Worm (Caenorhabditis elegans) whole organism, L2 larva: ENCODE measurements around the gene C50B6.9.
A peak's percentile ranks its signal among the peaks of the same experiment; 100 is the strongest.

Experiments
- C34F6.9 ChIP-seq: fragments of 150-350 bp; optimal IDR thresholded peaks from 2 replicates; lab custom pipeline; 2014; ENCODE audit warnings: missing biosample characterization, missing genetic modification characterization
- F13H6.1 ChIP-seq: sonication (generic microtip); optimal IDR thresholded peaks from 2 replicates; lab custom pipeline; 2016; ENCODE audit warnings: missing genetic modification characterization, missing compliant biosample characterization
- Y55F3AM.14 ChIP-seq: fragments of 200-800 bp; sonication (Bioruptor generic); optimal IDR thresholded peaks from 2 replicates; lab custom pipeline; 2018; ENCODE audit warnings: mild to moderate bottlenecking, missing genetic modification characterization, missing compliant biosample characterization
- ZK546.5 ChIP-seq: sonication (generic microtip); optimal IDR thresholded peaks from 2 replicates; lab custom pipeline; 2017; ENCODE audit warnings: missing biosample characterization, missing genetic modification characterization
- alr-1 ChIP-seq: fragments of 150-350 bp; optimal IDR thresholded peaks from 2 replicates; lab custom pipeline; 2014; ENCODE audit warnings: missing biosample characterization, missing genetic modification characterization
- aly-2 ChIP-seq: fragments of 150-350 bp; optimal IDR thresholded peaks from 2 replicates; lab custom pipeline; 2014; ENCODE audit warnings: missing biosample characterization, missing genetic modification characterization
- ama-1 ChIP-seq: fragments of 150-350 bp; optimal IDR thresholded peaks from 2 replicates; lab custom pipeline; 2018; ENCODE audit warnings: inconsistent platforms
- blmp-1 ChIP-seq: sonication (generic microtip); optimal IDR thresholded peaks from 2 replicates; lab custom pipeline; 2017; ENCODE audit warnings: missing genetic modification characterization, mild to moderate bottlenecking, missing compliant biosample characterization, antibody characterized with exemption, moderate library complexity; ENCODE audit not compliant: insufficient read depth
- ceh-16 ChIP-seq: fragments of 150-350 bp; optimal IDR thresholded peaks from 2 replicates; lab custom pipeline; 2014; ENCODE audit warnings: missing biosample characterization, missing genetic modification characterization
- ceh-82 ChIP-seq: fragments of 150-350 bp; optimal IDR thresholded peaks from 2 replicates; lab custom pipeline; 2014; ENCODE audit warnings: missing biosample characterization, missing genetic modification characterization
- dmd-4 ChIP-seq: sonication (generic microtip); optimal IDR thresholded peaks from 2 replicates; lab custom pipeline; 2017; ENCODE audit warnings: missing biosample characterization, missing genetic modification characterization
- elt-1 ChIP-seq: fragments of 150-350 bp; optimal IDR thresholded peaks from 2 replicates; lab custom pipeline; 2014; ENCODE audit warnings: missing biosample characterization, missing genetic modification characterization
- fos-1 ChIP-seq: fragments of 150-350 bp; optimal IDR thresholded peaks from 2 replicates; lab custom pipeline; 2014; ENCODE audit warnings: missing biosample characterization, missing genetic modification characterization
- gmeb-1 ChIP-seq: fragments of 150-350 bp; optimal IDR thresholded peaks from 2 replicates; lab custom pipeline; 2014; ENCODE audit warnings: missing biosample characterization, missing genetic modification characterization
- lin-39 ChIP-seq: fragments of 150-350 bp; optimal IDR thresholded peaks from 2 replicates; lab custom pipeline; 2014; ENCODE audit warnings: missing biosample characterization, missing genetic modification reagents, missing genetic modification characterization
- lsy-2 ChIP-seq, 2 experiments: fragments of 150-350 bp in 1 of 2; sonication (generic microtip) in 1 of 2; optimal IDR thresholded peaks; 2 replicates each; lab custom pipeline; 2014 to 2017; ENCODE audit warnings: missing biosample characterization in 2 of 2, missing genetic modification characterization in 2 of 2
- mab-5 ChIP-seq: fragments of 150-350 bp; optimal IDR thresholded peaks from 2 replicates; lab custom pipeline; 2014; ENCODE audit warnings: missing biosample characterization, missing genetic modification characterization
- mbf-1 ChIP-seq: sonication (generic microtip); optimal IDR thresholded peaks from 2 replicates; lab custom pipeline; 2017; ENCODE audit warnings: missing biosample characterization, missing genetic modification characterization
- mdl-1 ChIP-seq, 2 experiments: fragments of 150-350 bp in 1 of 2; sonication (generic microtip) in 1 of 2; optimal IDR thresholded peaks; 2 replicates each; lab custom pipeline; 2017; ENCODE audit warnings: missing biosample characterization in 2 of 2, missing genetic modification characterization in 2 of 2
- nhr-10 ChIP-seq: sonication (generic microtip); optimal IDR thresholded peaks from 2 replicates; lab custom pipeline; 2017; ENCODE audit warnings: missing biosample characterization, missing genetic modification characterization
- nhr-11 ChIP-seq: fragments of 150-350 bp; optimal IDR thresholded peaks from 2 replicates; lab custom pipeline; 2014; ENCODE audit warnings: missing biosample characterization, missing genetic modification characterization
- nhr-12 ChIP-seq: fragments of 150-350 bp; optimal IDR thresholded peaks from 2 replicates; lab custom pipeline; 2014; ENCODE audit warnings: missing biosample characterization, missing genetic modification characterization
- nhr-129 ChIP-seq: fragments of 150-350 bp; optimal IDR thresholded peaks from 2 replicates; lab custom pipeline; 2014; ENCODE audit warnings: missing biosample characterization, missing genetic modification characterization
- nhr-21 ChIP-seq: fragments of 150-350 bp; optimal IDR thresholded peaks from 2 replicates; lab custom pipeline; 2014; ENCODE audit warnings: missing biosample characterization, missing genetic modification characterization
- nhr-23 ChIP-seq: fragments of 150-350 bp; optimal IDR thresholded peaks from 2 replicates; lab custom pipeline; 2014; ENCODE audit warnings: missing biosample characterization, missing genetic modification reagents, missing genetic modification characterization
- nhr-25 ChIP-seq: fragments of 150-350 bp; sonication (generic microtip); optimal IDR thresholded peaks from 3 replicates; lab custom pipeline; 2014; ENCODE audit warnings: missing biosample characterization, missing genetic modification characterization
- peb-1 ChIP-seq: fragments of 150-350 bp; optimal IDR thresholded peaks from 2 replicates; lab custom pipeline; 2014; ENCODE audit warnings: missing biosample characterization, missing genetic modification characterization
- sem-4 ChIP-seq: fragments of 150-350 bp; optimal IDR thresholded peaks from 2 replicates; lab custom pipeline; 2014; ENCODE audit warnings: missing biosample characterization, missing genetic modification reagents, missing genetic modification characterization
- skn-1 ChIP-seq: sonication (generic microtip); optimal IDR thresholded peaks from 2 replicates; lab custom pipeline; 2017; ENCODE audit warnings: missing biosample characterization, missing genetic modification characterization
- sma-9 ChIP-seq, 2 experiments: fragments of 150-350 bp in 1 of 2; sonication (generic microtip) in 1 of 2; optimal IDR thresholded peaks; 2 replicates each; lab custom pipeline; 2014 to 2016; ENCODE audit warnings: missing genetic modification characterization in 2 of 2, mild to moderate bottlenecking in 1 of 2, missing biosample characterization in 1 of 2, missing compliant biosample characterization in 1 of 2, missing genetic modification reagents in 1 of 2, moderate library complexity in 1 of 2
- snpc-4 ChIP-seq: fragments of 150-350 bp; optimal IDR thresholded peaks from 2 replicates; lab custom pipeline; 2014; ENCODE audit warnings: missing biosample characterization, missing genetic modification characterization
- unc-39 ChIP-seq: fragments of 150-350 bp; optimal IDR thresholded peaks from 2 replicates; lab custom pipeline; 2014; ENCODE audit warnings: missing biosample characterization, missing genetic modification characterization
- zag-1 ChIP-seq: fragments of 150-350 bp; optimal IDR thresholded peaks from 2 replicates; lab custom pipeline; 2014; ENCODE audit warnings: missing biosample characterization, missing genetic modification characterization
- ztf-11 ChIP-seq: sonication (generic microtip); optimal IDR thresholded peaks from 2 replicates; lab custom pipeline; 2017; ENCODE audit warnings: missing biosample characterization, missing genetic modification characterization
- ztf-4 ChIP-seq: fragments of 150-350 bp; optimal IDR thresholded peaks from 2 replicates; lab custom pipeline; 2014; ENCODE audit warnings: missing biosample characterization, missing genetic modification characterization

Gene C50B6.9

DNA sequence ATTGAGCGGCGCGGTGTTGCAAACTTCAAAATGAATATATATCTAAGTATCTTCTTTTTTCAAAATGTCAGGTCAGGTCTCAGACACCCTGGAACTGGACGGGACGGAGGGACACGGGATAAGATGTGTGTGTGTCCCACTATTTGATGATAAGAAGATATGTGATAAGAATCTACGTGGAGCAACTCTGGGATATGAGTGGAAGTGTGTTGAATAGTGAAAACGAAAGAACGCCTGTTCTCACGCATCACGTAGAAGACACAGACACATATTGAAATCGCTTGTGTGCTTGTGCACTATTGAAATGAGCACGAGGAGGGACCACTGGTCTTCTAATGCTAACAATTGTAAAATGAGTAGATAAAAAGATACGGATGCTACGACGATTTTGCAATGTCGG is 40.3 kb upstream of the C50B6.9 start, which contains the start of gene uig-1:
Gene uig-1, minus strand, starts transcription at position 120 of the 400 bp plus-strand sequence.
- TF ChIP-seq nhr-10 (tag; lab: Kevin White, UChicago): no peak
- TF ChIP-seq F13H6.1 (tag; lab: Kevin White, UChicago): peak; percentile 22
- peak; percentile 14 for TF ChIP-seq sma-9 (GFP tag; optimal IDR thresholded peaks at IDR 0.05; lab: Kevin White, UChicago)
- no peak for TF ChIP-seq sma-9 (tag; optimal IDR thresholded peaks at IDR 0.05; lab: Kevin White, UChicago)
- TF ChIP-seq dmd-4 (tag; lab: Kevin White, UChicago): no peak
- TF ChIP-seq peb-1 (tag; lab: Kevin White, UChicago): no peak
- TF ChIP-seq alr-1 (tag; lab: Kevin White, UChicago): no peak
- TF ChIP-seq ceh-16 (tag; lab: Kevin White, UChicago): no peak
- TF ChIP-seq mab-5 (tag; lab: Kevin White, UChicago): no peak
- TF ChIP-seq lin-39 (tag; lab: Kevin White, UChicago): no peak
- TF ChIP-seq C34F6.9 (tag; lab: Kevin White, UChicago): peak; percentile 16
- no peak for TF ChIP-seq aly-2
- no peak for TF ChIP-seq zag-1 (tag; lab: Kevin White, UChicago)
- TF ChIP-seq lsy-2 (tag; optimal IDR thresholded peaks at IDR 0.05; lab: Kevin White, UChicago): peak in 1 of 2 experiments; percentile 16
- TF ChIP-seq nhr-11 (tag; lab: Kevin White, UChicago): no peak
- no peak for TF ChIP-seq elt-1 (tag; lab: Kevin White, UChicago)
- TF ChIP-seq nhr-129 (tag; lab: Kevin White, UChicago): peak; percentile 24
- no peak for TF ChIP-seq unc-39 (tag; lab: Kevin White, UChicago)
- no peak for TF ChIP-seq ceh-82
- TF ChIP-seq ama-1: no peak
- TF ChIP-seq, all 48 proteins: peak for 5

DNA sequence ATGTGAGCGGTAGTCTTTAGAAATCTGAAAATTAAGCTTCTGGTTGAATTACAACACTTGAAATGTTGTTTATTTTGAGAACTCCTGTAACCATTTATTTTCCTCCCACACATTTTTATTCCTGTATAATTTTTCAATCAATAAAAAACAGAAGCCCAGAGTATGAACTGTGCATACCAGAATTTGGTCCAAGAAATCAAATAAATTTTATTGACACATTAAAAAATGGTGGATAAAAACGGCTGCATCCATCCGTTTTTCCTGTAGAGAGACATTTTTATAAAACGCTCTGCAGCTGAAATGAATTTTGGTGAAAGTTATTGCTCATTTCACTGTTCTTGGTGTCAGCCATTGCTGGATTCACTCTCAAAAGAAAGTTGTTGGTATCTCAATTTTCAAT is 38.9 kb upstream of the C50B6.9 start, which contains the start of gene C26E1.1:
Gene C26E1.1, plus strand, starts transcription at position 301 of the 400 bp plus-strand sequence.
- TF ChIP-seq skn-1 (no peak), ama-1 (no peak), nhr-25 (tag; lab: Kevin White, UChicago) (no peak), nhr-23 (tag; lab: Kevin White, UChicago) (no peak), lin-39 (tag; lab: Kevin White, UChicago) (no peak), gmeb-1 (tag; lab: Kevin White, UChicago) (no peak), alr-1 (tag; lab: Kevin White, UChicago) (no peak), mab-5 (tag; lab: Kevin White, UChicago) (no peak)

- TF ChIP-seq nhr-129 (tag; lab: Kevin White, UChicago) (peak; percentile 56), snpc-4 (tag; lab: Kevin White, UChicago) (no peak)
Measured at ce11 chrV:13298706-13299105, 37.5 kb upstream of the C50B6.9 start.

ce11 chrV:13299398-13299797 is 36.8 kb upstream of the C50B6.9 start:
- no peak for TF ChIP-seq nhr-21 (tag; lab: Kevin White, UChicago)
- no peak for TF ChIP-seq ZK546.5 (tag; lab: Kevin White, UChicago)
- TF ChIP-seq blmp-1 (tag; lab: Kevin White, UChicago): no peak
- TF ChIP-seq unc-39 (tag; lab: Kevin White, UChicago): no peak
- TF ChIP-seq mab-5 (tag; lab: Kevin White, UChicago): no peak
- TF ChIP-seq lin-39 (tag; lab: Kevin White, UChicago): no peak
- no peak for TF ChIP-seq sem-4 (tag; lab: Kevin White, UChicago)
- no peak for TF ChIP-seq fos-1
- no peak for TF ChIP-seq zag-1 (tag; lab: Kevin White, UChicago)
- TF ChIP-seq sma-9 (GFP tag; optimal IDR thresholded peaks at IDR 0.05; lab: Kevin White, UChicago): no peak
- no peak for TF ChIP-seq sma-9 (tag; optimal IDR thresholded peaks at IDR 0.05; lab: Kevin White, UChicago)
- TF ChIP-seq nhr-25 (tag; lab: Kevin White, UChicago): no peak
- no peak for TF ChIP-seq ztf-4 (tag; lab: Kevin White, UChicago)

DNA sequence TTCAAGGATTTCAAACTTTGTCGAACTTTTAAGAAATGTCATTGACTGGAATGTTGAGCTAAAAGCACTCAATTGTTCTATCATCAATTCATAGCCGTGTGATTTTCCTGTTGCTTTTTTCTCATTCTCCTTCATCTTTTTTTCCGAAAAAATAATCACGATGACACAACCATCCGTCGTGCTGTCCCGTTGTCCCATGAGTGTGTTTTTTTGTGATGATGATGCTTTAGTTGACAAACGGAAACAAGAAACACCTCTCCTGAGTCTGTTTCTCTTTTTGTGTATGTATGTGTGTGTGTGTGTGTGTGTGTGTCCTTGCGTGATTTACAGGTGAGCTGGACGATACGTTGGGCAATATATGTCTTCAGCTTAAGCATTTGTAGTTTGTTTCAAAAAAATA is 35.7 kb upstream of the C50B6.9 start:
- no peak for TF ChIP-seq elt-1 (tag; lab: Kevin White, UChicago)
- TF ChIP-seq nhr-129 (tag; lab: Kevin White, UChicago): peak; percentile 10
- TF ChIP-seq, all 48 proteins: peak for 1

ce11 chrV:13301443-13301842 is 34.7 kb upstream of the C50B6.9 start, which contains the start of gene ceh-79:
Gene ceh-79 (plus strand): TSS chrV:13301833.
- TF ChIP-seq mbf-1 (tag; lab: Kevin White, UChicago) (no peak), mdl-1 (tag; optimal IDR thresholded peaks at IDR 0.05; lab: Kevin White, UChicago) (no peak), ZK546.5 (tag; lab: Kevin White, UChicago) (no peak), nhr-129 (tag; lab: Kevin White, UChicago) (no peak), mab-5 (tag; lab: Kevin White, UChicago) (no peak), Y55F3AM.14 (GFP tag; lab: Kevin White, UChicago) (no peak), nhr-25 (tag; lab: Kevin White, UChicago) (no peak), nhr-12 (tag; lab: Kevin White, UChicago) (no peak), sma-9 (GFP tag; optimal IDR thresholded peaks at IDR 0.05; lab: Kevin White, UChicago) (peak; percentile 25), sma-9 (tag; optimal IDR thresholded peaks at IDR 0.05; lab: Kevin White, UChicago) (no peak), lsy-2 (tag; optimal IDR thresholded peaks at IDR 0.05; lab: Kevin White, UChicago) (no peak), ztf-11 (tag; lab: Kevin White, UChicago) (no peak), fos-1 (peak; percentile 12)
